Fruit fly (Drosophila melanogaster) whole organism: Measurements from ENCODE around the gene BNIP3.

Experiments used
- pan ChIP-seq: fragments of >200 bp; optimal IDR thresholded peaks from 2 replicates; lab custom pipeline; 2017
- psq ChIP-seq: fragments of >200 bp; optimal IDR thresholded peaks from 2 replicates; lab custom pipeline; 2017
- usp ChIP-seq: fragments of >200 bp; optimal IDR thresholded peaks from 2 replicates; lab custom pipeline; 2017; ENCODE audit warnings: missing biosample characterization, missing genetic modification characterization, mixed read lengths

DNA sequence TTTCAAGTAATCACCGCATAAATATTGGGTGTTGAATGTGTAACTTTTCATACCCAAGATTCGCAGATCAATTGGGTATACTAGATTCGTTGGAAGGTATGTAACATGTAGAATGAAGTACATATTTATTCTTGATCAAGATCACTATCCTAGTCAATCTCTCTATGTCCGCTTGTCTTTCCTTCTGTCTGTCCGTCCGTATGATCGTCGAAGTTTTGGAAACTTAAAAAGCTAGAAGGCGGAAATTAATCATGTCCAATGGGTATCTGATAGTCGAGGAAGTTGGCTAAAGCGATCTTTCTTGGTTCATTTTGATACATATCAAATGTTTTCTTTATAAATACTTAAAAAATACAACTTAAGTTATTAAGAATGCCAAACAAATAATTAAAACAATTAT is 31.5 kb downstream of the BNIP3 start:
- TF ChIP-seq pan (lab: Kevin White, UChicago) (peak; percentile 34), usp (GFP tag; lab: Kevin White, UChicago) (no peak), psq (lab: Kevin White, UChicago) (no peak)
